Worm (Caenorhabditis elegans) whole organism, mixed stage, embryonic: ENCODE data around the gene lelo-3.

ENCODE experiments used
- bed-3 ChIP-seq: fragments of 200-800 bp; sonication (Bioruptor generic); optimal IDR thresholded peaks from 3 replicates; lab custom pipeline; 2018; ENCODE audit warnings: mild to moderate bottlenecking, missing genetic modification characterization, moderate library complexity, missing compliant biosample characterization
- ceh-43 ChIP-seq: fragments of 200-800 bp; sonication (Bioruptor generic); optimal IDR thresholded peaks from 2 replicates; lab custom pipeline; 2018; ENCODE audit warnings: mild to moderate bottlenecking, missing genetic modification characterization, moderate library complexity, missing compliant biosample characterization
- ceh-83 ChIP-seq: fragments of 200-800 bp; sonication (Bioruptor generic); optimal IDR thresholded peaks from 2 replicates; lab custom pipeline; 2018; ENCODE audit warnings: mild to moderate bottlenecking, missing genetic modification characterization, missing compliant biosample characterization
- cnd-1 ChIP-seq: fragments of 200-800 bp; sonication (Bioruptor generic); optimal IDR thresholded peaks from 2 replicates; lab custom pipeline; 2018; ENCODE audit warnings: mild to moderate bottlenecking, missing genetic modification characterization, missing compliant biosample characterization
- drap-1 ChIP-seq: fragments of 200-800 bp; sonication (Bioruptor generic); optimal IDR thresholded peaks from 3 replicates; lab custom pipeline; 2018; ENCODE audit warnings: mild to moderate bottlenecking, missing genetic modification characterization, missing compliant biosample characterization
- elt-3 ChIP-seq: fragments of 150-350 bp; optimal IDR thresholded peaks from 2 replicates; lab custom pipeline; 2014; ENCODE audit warnings: missing biosample characterization, missing genetic modification characterization
- ham-2 ChIP-seq: fragments of 200-800 bp; sonication (Bioruptor generic); optimal IDR thresholded peaks from 2 replicates; lab custom pipeline; 2018; ENCODE audit warnings: mild to moderate bottlenecking, missing genetic modification characterization, missing compliant biosample characterization
- hlh-1 ChIP-seq: fragments of 150-350 bp; optimal IDR thresholded peaks from 2 replicates; lab custom pipeline; 2014; ENCODE audit warnings: missing biosample characterization, missing genetic modification reagents, missing genetic modification characterization
- lin-13 ChIP-seq: fragments of 150-350 bp; optimal IDR thresholded peaks from 2 replicates; lab custom pipeline; 2014; ENCODE audit warnings: missing biosample characterization, missing genetic modification characterization
- mab-5 ChIP-seq: fragments of 150-350 bp; optimal IDR thresholded peaks from 2 replicates; lab custom pipeline; 2014; ENCODE audit warnings: missing biosample characterization, missing genetic modification characterization
- mep-1 ChIP-seq: fragments of 150-350 bp; optimal IDR thresholded peaks from 2 replicates; lab custom pipeline; 2017; ENCODE audit warnings: missing biosample characterization, missing genetic modification reagents, missing genetic modification characterization, inconsistent platforms
- nhr-12 ChIP-seq: fragments of 150-350 bp; optimal IDR thresholded peaks from 2 replicates; lab custom pipeline; 2014; ENCODE audit warnings: missing biosample characterization, missing genetic modification characterization
- nhr-2 ChIP-seq: fragments of 150-350 bp; optimal IDR thresholded peaks from 2 replicates; lab custom pipeline; 2014; ENCODE audit warnings: missing biosample characterization, missing genetic modification characterization
- nhr-76 ChIP-seq: sonication (generic microtip); optimal IDR thresholded peaks from 2 replicates; lab custom pipeline; 2017; ENCODE audit warnings: missing biosample characterization, missing genetic modification characterization
- sem-2 ChIP-seq: fragments of 200-800 bp; sonication (Bioruptor generic); optimal IDR thresholded peaks from 2 replicates; lab custom pipeline; 2018; ENCODE audit warnings: mild to moderate bottlenecking, missing genetic modification characterization, missing compliant biosample characterization
- snpc-4 ChIP-seq: fragments of 150-350 bp; optimal IDR thresholded peaks from 2 replicates; lab custom pipeline; 2014; ENCODE audit warnings: missing biosample characterization, missing genetic modification characterization
- unc-120 ChIP-seq: sonication (generic microtip); optimal IDR thresholded peaks from 2 replicates; lab custom pipeline; 2017; ENCODE audit warnings: missing genetic modification characterization, missing compliant biosample characterization; ENCODE audit not compliant: poor library complexity, severe bottlenecking
- unc-39 ChIP-seq: fragments of 150-350 bp; optimal IDR thresholded peaks from 2 replicates; lab custom pipeline; 2014; ENCODE audit warnings: missing biosample characterization, missing genetic modification characterization
- unc-62 ChIP-seq: fragments of 150-350 bp; optimal IDR thresholded peaks from 2 replicates; lab custom pipeline; 2014; ENCODE audit warnings: missing biosample characterization, missing genetic modification reagents, missing genetic modification characterization
- zip-8 ChIP-seq: fragments of 150-350 bp; optimal IDR thresholded peaks from 2 replicates; lab custom pipeline; 2014; ENCODE audit warnings: missing biosample characterization, missing genetic modification characterization

Gene lelo-3

DNA sequence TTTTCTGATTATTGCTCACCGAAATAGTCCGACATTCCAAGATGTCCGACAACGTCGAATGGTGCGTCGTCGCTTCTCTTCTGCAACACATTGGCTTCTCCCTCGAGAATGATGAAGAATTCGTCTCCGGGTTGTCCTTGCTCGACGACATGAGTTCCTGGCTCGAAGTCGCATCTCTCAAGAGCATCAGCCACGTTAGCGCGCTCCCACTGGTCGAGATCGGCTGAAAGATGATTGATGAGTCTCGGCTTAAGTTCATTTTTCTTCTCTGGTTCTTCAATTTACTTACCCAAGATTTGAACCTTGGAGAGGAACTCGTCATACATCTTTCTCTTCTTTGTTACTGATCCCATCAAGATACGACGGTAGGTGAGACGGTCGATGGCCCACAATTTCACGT, 50.2 kb downstream of the lelo-3 start:
- TF ChIP-seq nhr-2 (no peak), mep-1 (tag; lab: Kevin White, UChicago) (no peak), zip-8 (no peak), drap-1 (GFP tag; lab: Kevin White, UChicago) (no peak), cnd-1 (tag; lab: Kevin White, UChicago) (no peak), mab-5 (no peak), nhr-76 (tag; lab: Kevin White, UChicago) (no peak), ham-2 (GFP tag; lab: Kevin White, UChicago) (no peak), ceh-43 (no peak), unc-120 (tag; lab: Kevin White, UChicago) (no peak), nhr-12 (no peak), hlh-1 (tag; lab: Kevin White, UChicago) (no peak), ceh-83 (GFP tag; lab: Kevin White, UChicago) (no peak), unc-39 (tag; lab: Kevin White, UChicago) (no peak), bed-3 (GFP tag; lab: Kevin White, UChicago) (no peak), elt-3 (tag; lab: Kevin White, UChicago) (no peak), lin-13 (tag; lab: Kevin White, UChicago) (no peak), sem-2 (GFP tag; lab: Kevin White, UChicago) (no peak), unc-62 (GFP tag; lab: Kevin White, UChicago) (no peak), snpc-4 (tag; lab: Kevin White, UChicago) (no peak)
